Fruit fly (Drosophila melanogaster): ENCODE data around the gene CG44044.

DNA sequence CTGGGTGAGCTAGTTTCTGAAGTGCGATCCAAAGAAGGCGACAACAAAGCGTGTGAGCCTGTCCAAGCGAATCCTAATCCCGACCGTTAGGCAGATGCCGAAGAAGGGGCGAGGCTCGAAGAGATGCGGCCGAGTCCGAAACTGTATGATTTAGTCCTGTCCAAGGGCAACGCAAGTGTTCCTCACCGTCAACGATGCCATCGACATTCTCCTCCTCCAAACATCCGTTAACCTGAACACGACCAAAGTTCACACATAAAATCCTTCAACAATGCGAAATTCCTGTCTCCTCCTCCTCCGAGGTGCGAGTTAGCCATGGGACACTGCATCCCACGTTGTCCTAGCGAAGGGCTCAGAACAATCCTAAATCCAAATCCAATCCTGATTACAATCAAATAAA lies 17.8 kb downstream of the CG44044 start, which contains the start of gene Sulf1:
- TF ChIP-seq Hr96 (GFP tag; optimal IDR thresholded peaks at IDR 0.05) (no peak), Clk (GFP tag; optimal IDR thresholded peaks at IDR 0.05) (no peak), kay (GFP tag; ENCODE audit: borderline replicate concordance) (no peak), CG5204 (GFP tag; optimal IDR thresholded peaks at IDR 0.05) (no peak), CG14711 (tag; optimal IDR thresholded peaks at IDR 0.05) (no peak), CG33017 (tag; optimal IDR thresholded peaks at IDR 0.05) (no peak)
